Worm (Caenorhabditis elegans) whole organism, dauer: ENCODE measurements around the gene F07E5.8.

ENCODE experiments used
- unc-62 ChIP-seq: sonication (generic microtip); optimal IDR thresholded peaks from 2 replicates; lab custom pipeline; 2017; ENCODE audit warnings: missing biosample characterization, missing genetic modification reagents, missing genetic modification characterization

The F07E5.8 gene

DNA sequence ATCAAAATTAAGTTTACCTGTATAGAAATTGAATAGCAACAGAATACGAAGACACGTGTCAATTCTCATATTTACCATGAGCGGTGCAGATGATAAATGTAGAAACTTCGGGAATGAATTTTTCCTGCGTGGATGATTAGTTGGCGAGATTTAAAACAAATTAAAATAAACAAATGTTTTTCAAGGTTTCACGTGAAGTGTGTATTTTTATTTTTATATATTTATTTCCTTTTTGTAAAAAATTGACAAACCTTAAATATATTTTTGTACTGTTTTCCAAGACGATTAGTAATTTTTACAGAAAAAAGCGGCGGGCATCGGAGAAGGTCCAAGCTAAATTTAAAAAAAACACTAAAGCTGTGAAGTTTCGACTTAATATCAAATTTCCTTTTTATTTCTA, at the start of gene F07E5.8:
Gene F07E5.8 (minus strand): TSS at position 101 of the 400 bp plus-strand sequence.
- TF ChIP-seq unc-62, result no peak

- no peak for TF ChIP-seq unc-62
Measured at ce11 chrII:2122762-2123161, 47.3 kb upstream of the F07E5.8 start.

- no peak for TF ChIP-seq unc-62
Measured at ce11 chrII:2122091-2122490, 46.7 kb upstream of the F07E5.8 start, which contains the start of gene math-37. Gene math-37, minus strand, starts transcription at chrII:2122191.

DNA sequence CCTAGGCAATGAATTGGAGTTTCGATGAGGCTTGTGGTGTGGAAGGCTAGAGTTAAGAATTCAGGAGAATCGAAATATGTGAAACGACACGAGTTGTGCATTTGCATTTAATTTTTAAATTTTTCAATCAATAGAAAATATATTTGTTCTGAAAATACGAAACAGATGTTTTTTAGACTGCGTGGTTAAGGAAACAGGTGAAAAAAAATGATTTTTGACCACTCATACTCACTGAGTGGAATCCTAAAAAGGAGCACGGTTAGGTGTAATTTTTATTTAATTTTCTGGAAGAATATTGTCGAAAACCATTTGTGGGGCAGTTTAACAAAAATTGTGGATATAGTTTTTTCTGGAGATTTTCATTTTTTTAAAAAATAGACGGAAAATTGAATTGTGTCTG, 41.4 kb upstream of the F07E5.8 start, which contains the start of gene srh-195:
Gene srh-195 (minus strand): TSS at position 101 of the 400 bp plus-strand sequence.
- TF ChIP-seq unc-62, result no peak

DNA sequence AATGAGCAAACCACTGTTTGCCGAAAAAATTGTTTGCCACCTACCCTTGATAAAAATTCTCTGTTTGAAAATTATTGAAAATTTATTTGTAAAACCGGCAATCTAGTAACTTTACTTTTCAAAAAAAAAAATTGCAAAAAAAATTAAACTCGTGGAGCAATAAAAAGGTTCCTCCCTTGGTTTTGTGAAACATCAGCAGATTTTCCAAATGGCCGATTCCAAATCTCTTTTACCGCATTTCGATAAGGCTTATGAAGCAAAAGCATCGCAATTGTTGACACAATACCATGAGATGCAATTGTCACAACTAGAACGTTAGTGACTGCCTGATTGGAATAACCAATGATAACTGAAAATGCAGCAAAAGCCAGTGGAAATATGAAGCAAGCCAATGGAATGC, 39.1 kb upstream of the F07E5.8 start:
- TF ChIP-seq unc-62, result no peak

DNA sequence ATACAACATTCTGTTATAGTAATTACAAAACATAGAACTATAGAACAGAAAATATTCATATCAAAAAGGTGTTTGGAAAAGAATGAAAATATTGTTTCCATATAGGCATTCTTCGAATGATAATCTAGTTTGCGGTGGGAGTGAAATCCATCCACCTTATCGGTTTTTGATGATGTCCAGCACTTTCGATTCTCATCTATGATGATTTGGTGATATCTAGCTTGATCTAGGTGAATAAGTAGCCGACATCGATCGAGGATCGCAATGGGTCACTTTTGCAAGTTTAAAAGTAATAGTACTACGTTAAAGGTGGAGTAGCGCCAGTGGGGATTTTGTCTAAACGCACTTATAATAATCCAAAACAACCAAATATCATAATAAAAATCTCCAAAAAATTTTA, 37.5 kb upstream of the F07E5.8 start, which contains the start of gene R52.6:
Gene R52.6 (minus strand): TSS at position 101 of the 400 bp plus-strand sequence.
- TF ChIP-seq unc-62, result no peak

- no peak for TF ChIP-seq unc-62
Measured at ce11 chrII:2109943-2110342, 34.5 kb upstream of the F07E5.8 start, which contains the start of gene R52.5. Gene R52.5, minus strand, starts transcription at chrII:2110043.

DNA sequence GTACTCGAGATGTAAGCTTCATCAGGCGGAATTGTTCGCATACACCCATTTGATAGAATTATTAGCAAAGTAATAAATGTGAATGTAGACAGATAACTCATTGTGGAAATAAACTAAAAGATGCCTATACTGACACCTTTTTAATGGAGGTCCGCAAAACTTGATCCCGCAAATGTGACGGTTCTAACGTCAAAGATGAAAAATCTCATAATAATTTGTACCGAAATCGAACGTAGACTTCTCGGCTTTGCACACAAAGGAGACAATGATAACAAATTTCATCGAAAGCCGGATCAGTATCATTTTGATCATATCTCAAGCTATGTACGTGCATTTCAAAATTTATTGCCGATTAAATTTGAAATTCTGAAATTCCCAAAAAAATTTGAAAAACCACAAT, 32.9 kb upstream of the F07E5.8 start, which contains the start of gene R52.4:
Gene R52.4 (minus strand): TSS at position 101 of the 400 bp plus-strand sequence.
- TF ChIP-seq unc-62, result no peak

DNA sequence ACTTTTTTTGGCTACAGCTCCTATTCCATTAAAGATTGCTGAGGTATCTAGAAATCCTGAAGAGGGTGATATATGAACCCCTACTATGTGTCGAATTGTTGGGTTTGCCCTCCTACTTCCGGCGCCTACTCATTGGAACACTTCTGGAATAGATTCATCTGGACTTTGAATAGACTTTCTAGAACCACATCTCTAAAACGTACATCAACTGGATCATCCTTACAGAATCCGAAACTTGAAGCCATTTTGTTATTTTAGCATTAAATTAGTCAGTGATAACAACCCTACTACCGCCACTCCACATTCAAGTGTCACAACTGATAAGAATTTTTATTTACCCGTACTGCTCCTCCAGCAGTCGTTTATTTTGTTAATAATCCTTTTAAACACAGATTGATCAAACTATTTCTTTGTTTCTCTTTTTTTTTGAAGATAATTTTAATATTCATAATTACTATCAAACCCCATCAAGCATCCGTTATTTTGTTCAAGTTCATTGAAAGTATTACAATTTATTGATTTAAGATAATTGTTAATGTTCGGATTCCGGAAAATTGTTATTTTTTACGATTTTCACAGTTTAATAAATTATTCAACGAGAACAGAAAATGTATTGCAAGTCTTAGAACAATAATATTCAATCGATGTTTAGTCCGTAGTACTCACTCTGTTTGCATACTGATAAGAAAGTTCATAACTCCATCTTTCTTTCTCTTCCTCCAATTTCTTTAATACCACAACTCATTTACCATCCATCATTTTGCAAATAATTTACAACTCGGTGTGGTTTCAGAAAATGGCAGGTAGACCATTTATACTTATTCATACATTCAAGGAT, 23.9 kb upstream of the F07E5.8 start, which contains the start of gene math-42:
Gene math-42 (plus strand): TSS at position 788 of the 838 bp plus-strand sequence.
- no peak for TF ChIP-seq unc-62

DNA sequence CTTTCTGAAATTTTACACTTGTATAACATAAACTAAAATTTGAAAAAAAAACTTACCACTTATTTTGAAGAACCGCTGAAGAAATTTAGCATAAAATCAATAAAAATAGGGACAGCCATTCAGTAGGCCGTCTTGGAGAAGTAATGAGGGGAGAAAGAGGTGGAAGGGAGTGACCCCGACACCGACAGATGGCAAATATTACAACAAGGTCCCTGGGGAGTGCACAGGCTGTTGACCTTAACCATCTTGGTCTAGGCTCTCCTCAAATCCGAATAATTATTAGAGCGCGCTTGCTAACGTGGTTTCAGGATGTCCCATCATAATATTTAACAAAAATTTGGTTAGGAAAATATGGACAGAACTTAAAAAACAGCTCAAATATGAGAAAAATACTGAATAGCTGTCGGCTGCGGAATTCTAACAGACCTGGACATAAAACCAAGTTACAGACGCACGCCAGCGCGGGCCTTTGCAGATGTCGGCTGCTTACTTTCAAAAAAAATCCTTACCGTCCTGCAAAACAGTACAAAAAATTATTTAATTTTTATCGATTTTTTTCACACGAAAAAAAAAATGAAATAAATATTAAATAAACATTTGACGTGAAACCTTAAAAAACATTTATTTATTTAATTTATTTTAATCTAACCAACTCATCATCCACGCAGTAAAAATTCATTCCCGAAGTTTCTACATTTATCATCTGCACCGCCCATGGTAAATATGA, 19.7 kb upstream of the F07E5.8 start, which contains the start of gene T16A1.2:
Gene T16A1.2 (plus strand): TSS at position 677 of the 727 bp plus-strand sequence.
- TF ChIP-seq unc-62, result no peak

DNA sequence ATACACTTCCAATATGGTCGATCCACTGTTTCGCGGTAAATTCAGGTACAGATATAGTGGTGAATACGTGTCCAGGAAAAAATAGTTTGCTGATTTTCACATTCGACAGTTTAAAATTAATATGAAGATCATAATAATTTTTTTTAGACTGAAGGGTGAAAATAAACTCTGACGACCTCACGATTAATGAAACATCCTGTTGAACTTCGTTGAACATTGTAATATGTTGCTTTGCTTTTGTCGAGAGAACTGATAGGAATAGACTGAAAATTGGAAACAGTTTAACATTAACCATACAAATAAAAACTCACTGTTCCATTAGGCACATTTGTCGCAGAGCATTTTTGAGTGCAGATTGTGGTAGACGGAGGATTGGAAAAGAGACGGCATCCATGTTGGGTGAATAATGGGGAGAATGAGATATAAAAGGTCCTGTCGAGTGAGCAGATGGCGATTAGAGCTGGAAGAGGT, 18.1 kb upstream of the F07E5.8 start, which contains the start of gene fbxb-37:
Gene fbxb-37 (minus strand): TSS at position 421 of the 471 bp plus-strand sequence.
- TF ChIP-seq unc-62, result no peak

- no peak for TF ChIP-seq unc-62
Measured at ce11 chrII:2091972-2092371, 16.6 kb upstream of the F07E5.8 start, which contains the start of gene T16A1.10. Gene T16A1.10, minus strand, starts transcription at chrII:2092094.

DNA sequence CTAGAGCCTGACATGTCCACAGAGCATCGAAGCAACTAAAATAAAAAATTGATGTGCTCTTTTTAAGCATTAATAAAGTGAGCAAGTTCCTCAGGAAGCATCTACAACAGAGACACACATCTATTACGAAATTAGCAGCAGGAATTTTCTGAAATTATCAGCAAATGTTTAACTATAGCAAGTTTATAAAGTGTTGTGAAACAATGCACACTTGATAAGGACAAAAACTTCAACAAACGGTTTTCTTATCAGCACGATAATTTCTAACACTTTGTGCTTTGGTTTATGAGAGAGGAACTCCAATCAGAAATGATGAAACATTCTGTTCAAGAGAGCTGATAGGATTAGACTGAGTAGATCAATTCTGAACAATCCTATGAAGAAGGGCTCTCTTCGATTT, 15.2 kb upstream of the F07E5.8 start, which contains the start of gene trpl-5:
Gene trpl-5 (minus strand): TSS at position 32 of the 400 bp plus-strand sequence.
- TF ChIP-seq unc-62, result no peak

DNA sequence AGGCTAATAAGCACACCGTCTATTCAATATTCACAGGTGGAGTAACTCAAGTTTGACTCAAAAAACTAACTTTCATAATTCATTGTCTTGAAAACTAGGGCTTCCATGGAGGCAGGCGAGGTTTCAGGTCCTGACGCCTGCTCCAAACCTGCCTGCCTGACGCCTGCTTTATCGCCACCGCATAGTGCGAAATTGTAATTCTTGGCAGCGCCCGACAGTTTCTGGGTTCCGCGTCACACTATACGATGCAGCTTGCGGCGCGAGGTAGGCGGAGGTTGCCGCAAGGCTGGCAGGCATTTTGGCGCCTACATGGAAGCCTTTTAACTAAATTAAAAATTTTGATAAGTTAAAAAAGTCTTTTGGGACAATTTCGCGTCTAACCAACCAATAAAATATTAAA, 11.8 kb upstream of the F07E5.8 start:
- TF ChIP-seq unc-62, result no peak

DNA sequence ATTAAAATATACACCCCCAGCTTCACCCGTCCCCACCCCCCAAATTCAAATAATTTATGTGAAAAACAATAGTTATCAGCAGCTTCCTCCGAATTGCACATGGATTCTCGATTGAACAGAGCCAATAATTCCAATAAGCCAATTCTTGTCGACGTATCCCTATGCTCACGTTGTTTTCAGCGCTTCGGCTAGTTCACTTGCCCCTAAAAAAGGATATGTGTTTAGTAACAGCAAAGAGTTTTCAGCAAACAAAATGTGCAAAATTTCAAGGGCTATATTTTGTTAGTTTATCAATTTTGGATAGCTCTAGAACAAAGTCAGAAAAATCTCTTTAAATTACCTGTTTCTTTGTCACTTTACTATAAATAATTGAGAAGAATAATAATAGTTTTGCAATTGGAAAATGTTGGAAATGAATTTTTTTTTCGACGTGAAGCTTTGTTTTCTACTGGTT, 8.3 kb upstream of the F07E5.8 start, which contains the start of the genes T16A1.5 and fbxc-49:
Gene T16A1.5 (minus strand): TSS at position 101 of the 454 bp plus-strand sequence.
Gene fbxc-49 (plus strand): TSS at position 404 of the 454 bp plus-strand sequence.
- TF ChIP-seq unc-62, result no peak

DNA sequence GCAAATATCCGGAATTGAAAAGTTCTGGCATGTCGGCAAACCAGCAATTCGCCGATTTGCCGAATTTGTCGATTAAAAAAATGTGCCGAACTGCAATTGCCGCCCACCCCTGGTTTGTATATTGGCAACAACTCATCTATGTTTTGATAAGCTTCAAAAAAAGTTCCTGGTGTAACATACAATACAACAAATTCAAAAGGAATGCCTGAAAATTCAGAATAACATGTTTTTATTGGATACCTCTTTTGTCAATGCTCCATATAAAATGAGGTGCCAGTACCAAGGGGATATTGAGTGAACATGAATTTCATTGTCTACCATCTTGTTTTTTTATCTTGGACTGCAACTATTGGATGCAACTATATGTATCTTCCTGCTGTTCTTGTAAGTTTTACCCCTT, 5.8 kb upstream of the F07E5.8 start, which contains the start of gene T16A1.4:
Gene T16A1.4 (plus strand): TSS at position 301 of the 400 bp plus-strand sequence.
- TF ChIP-seq unc-62, result no peak
